Worm (Caenorhabditis elegans): ENCODE results near the gene C15H11.10.

The C15H11.10 gene

DNA sequence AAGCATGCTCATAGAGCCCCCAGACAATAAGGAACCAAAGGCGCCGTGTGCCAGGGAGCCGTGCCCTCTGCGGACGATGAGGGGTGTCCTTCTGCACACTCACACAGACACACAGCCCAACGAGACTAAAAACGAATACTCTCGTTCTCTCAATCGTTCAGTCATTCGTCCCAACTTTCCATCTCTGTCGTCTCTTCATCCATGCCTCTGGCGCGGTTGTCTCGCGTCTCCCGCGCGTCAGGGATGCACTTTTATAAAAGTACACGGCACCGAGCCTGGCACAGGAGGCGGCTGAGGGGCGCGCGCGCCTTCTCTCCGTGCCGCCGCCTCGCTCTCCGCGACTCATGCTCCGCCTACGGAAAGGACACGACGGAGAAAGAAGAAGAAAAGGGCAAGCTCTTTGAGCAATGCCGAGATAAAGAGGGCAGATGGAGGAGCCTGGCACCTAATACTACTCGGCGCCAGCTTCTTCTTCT is 25.4 kb upstream of the C15H11.10 start (continued):
- TF ChIP-seq dve-1 (tag; optimal IDR thresholded peaks at IDR 0.05; ENCODE audit: insufficient read depth) (peak; percentile 81), dmd-6 (GFP tag; IDR thresholded peaks at IDR 0.05) (peak; percentile 55), ces-1 (GFP tag; optimal IDR thresholded peaks at IDR 0.05) (peak; percentile 22), ZK337.2 (GFP tag; IDR thresholded peaks at IDR 0.05) (no peak), ceh-82 (tag; optimal IDR thresholded peaks at IDR 0.05) (no peak), dmd-8 (GFP tag; IDR thresholded peaks at IDR 0.05) (no peak), ama-1 (optimal IDR thresholded peaks at IDR 0.05) (no peak), nhr-25 (tag; optimal IDR thresholded peaks at IDR 0.05; ENCODE audit: borderline replicate concordance, insufficient read depth) (peak; percentile 22), nhr-6 (tag; optimal IDR thresholded peaks at IDR 0.05) (peak; percentile 27), F26F4.8 (GFP tag; conservative IDR thresholded peaks at IDR 0.05) (no peak), gei-8 (GFP tag; optimal IDR thresholded peaks at IDR 0.05) (no peak), vab-7 (GFP tag; IDR thresholded peaks at IDR 0.05) (peak; percentile 34; the same call in 1 of the 2 replicates), daf-16 (GFP tag; optimal IDR thresholded peaks at IDR 0.05) (peak; percentile 44 to 58), daf-16 (tag; optimal IDR thresholded peaks at IDR 0.05) (peak; percentile 69), snpc-4 (tag; optimal IDR thresholded peaks at IDR 0.05) (no peak), ctbp-1 (GFP tag; IDR thresholded peaks at IDR 0.05) (peak; percentile 90), daf-8 (GFP tag; IDR thresholded peaks at IDR 0.05) (no peak), mdl-1 (tag; optimal IDR thresholded peaks at IDR 0.05) (peak; percentile 87 to 92), lir-3 (tag; optimal IDR thresholded peaks at IDR 0.05) (peak; percentile 45), lim-7 (GFP tag; IDR thresholded peaks at IDR 0.05) (no peak), lin-29 (GFP tag; IDR thresholded peaks at IDR 0.05) (no peak), saeg-2 (GFP tag; IDR thresholded peaks at IDR 0.05) (0 out of 2 replicates have a peak, but pooled peaks have one; percentile 80), aly-2 (tag; optimal IDR thresholded peaks at IDR 0.05) (no peak), unc-62 (GFP tag; optimal IDR thresholded peaks at IDR 0.05 in 1 of 2) (peak in 1 of 2 experiments; percentile 52), unc-62 (tag; optimal IDR thresholded peaks at IDR 0.05) (no peak), nhr-11 (tag; optimal IDR thresholded peaks at IDR 0.05) (peak; percentile 64), php-3 (GFP tag; IDR thresholded peaks at IDR 0.05) (peak; percentile 68; the same call in 1 of the 2 replicates), nhr-102 (tag; optimal IDR thresholded peaks at IDR 0.05) (peak; percentile 63), nhr-111 (GFP tag; optimal IDR thresholded peaks at IDR 0.05) (no peak), zip-2 (tag; optimal IDR thresholded peaks at IDR 0.05) (peak; percentile 6), dpl-1 (GFP tag; optimal IDR thresholded peaks at IDR 0.05) (peak; percentile 44), tag-97 (GFP tag; IDR thresholded peaks at IDR 0.05) (no peak), Y75B8A.6 (GFP tag; IDR thresholded peaks at IDR 0.05) (no peak), mxl-3 (GFP tag; optimal IDR thresholded peaks at IDR 0.05) (peak; percentile 76), hlh-30 (tag; optimal IDR thresholded peaks at IDR 0.05; ENCODE audit: insufficient read depth) (peak; percentile 91), madf-5 (GFP tag; IDR thresholded peaks at IDR 0.05) (no peak), duxl-1 (tag; optimal IDR thresholded peaks at IDR 0.05; ENCODE audit: poor library complexity) (peak; percentile 27), nhr-76 (tag; optimal IDR thresholded peaks at IDR 0.05) (no peak), ceh-20 (GFP tag; IDR thresholded peaks at IDR 0.05) (peak; percentile 66; the same call in 1 of the 2 replicates), Y105C5A.15 (GFP tag; IDR thresholded peaks at IDR 0.05) (no peak), daf-12 (tag; optimal IDR thresholded peaks at IDR 0.05) (peak; percentile 46), ceh-44 (GFP tag; IDR thresholded peaks at IDR 0.05) (peak; percentile 21; the same call in 1 of the 2 replicates), daf-19 (GFP tag; conservative IDR thresholded peaks at IDR 0.05) (no peak), set-16 (GFP tag; IDR thresholded peaks at IDR 0.05) (peak; percentile 100), nhr-10 (tag; optimal IDR thresholded peaks at IDR 0.05) (peak; percentile 81), lin-13 (GFP tag; optimal IDR thresholded peaks at IDR 0.05) (peak; percentile 33), egl-43 (GFP tag; IDR thresholded peaks at IDR 0.05) (peak; percentile 80), zfp-3 (GFP tag; conservative IDR thresholded peaks at IDR 0.05) (no peak), snpc-1.2 (GFP tag; IDR thresholded peaks at IDR 0.05) (no peak), hlh-11 (tag; optimal IDR thresholded peaks at IDR 0.05) (peak; percentile 96), Y5F2A.4 (GFP tag; optimal IDR thresholded peaks at IDR 0.05) (no peak)

Data from whole organism, L4 larva.